Worm (Caenorhabditis elegans) whole organism, young adult: ENCODE results near the gene syd-1.

Experiments used
- B0035.1 ChIP-seq: sonication (generic microtip); optimal IDR thresholded peaks from 2 replicates; lab custom pipeline; 2016; ENCODE audit warnings: missing genetic modification characterization, mild to moderate bottlenecking, missing compliant biosample characterization, missing genotype, missing genetic modification reagents
- F33H1.4 ChIP-seq: fragments of 200-800 bp; sonication (Bioruptor generic); IDR thresholded peaks from 2 replicates; pipeline ENCODE4 v1.3.6; 2022; ENCODE audit warnings: missing genetic modification reagents, missing genetic modification characterization, missing compliant biosample characterization
- F37B4.10 ChIP-seq: fragments of 200-800 bp; sonication (Bioruptor generic); IDR thresholded peaks from 2 replicates; pipeline ENCODE4 v1.3.6; 2022; ENCODE audit warnings: missing genetic modification characterization, missing compliant biosample characterization
- F57C9.4 ChIP-seq: sonication (generic microtip); optimal IDR thresholded peaks from 2 replicates; lab custom pipeline; 2017; ENCODE audit warnings: mild to moderate bottlenecking, missing genetic modification characterization, missing compliant biosample characterization
- K11D2.4 ChIP-seq: fragments of 200-800 bp; sonication (Bioruptor generic); IDR thresholded peaks from 2 replicates; pipeline ENCODE4 v1.3.6; 2022; ENCODE audit warnings: missing genetic modification reagents, missing genetic modification characterization, missing compliant biosample characterization
- K12H6.12 ChIP-seq: fragments of 200-800 bp; sonication (Bioruptor generic); optimal IDR thresholded peaks from 2 replicates; lab custom pipeline; 2018; ENCODE audit warnings: mild to moderate bottlenecking, missing genetic modification characterization, missing compliant biosample characterization
- Y53G8AR.9 ChIP-seq: fragments of 200-800 bp; sonication (Bioruptor generic); conservative IDR thresholded peaks from 2 replicates; pipeline ENCODE4 v1.3.6; 2022; ENCODE audit warnings: missing genetic modification reagents, missing genetic modification characterization, missing compliant biosample characterization
- Y67H2A.10 ChIP-seq: fragments of 200-800 bp; sonication (Bioruptor generic); conservative IDR thresholded peaks from 2 replicates; pipeline ENCODE4 v1.3.6; 2022; ENCODE audit warnings: missing genetic modification reagents, missing genetic modification characterization, missing compliant biosample characterization
- akir-1 ChIP-seq: fragments of 200-800 bp; sonication (Bioruptor generic); optimal IDR thresholded peaks from 2 replicates; lab custom pipeline; 2018; ENCODE audit warnings: mild to moderate bottlenecking, missing genetic modification characterization, moderate library complexity, missing compliant biosample characterization
- aptf-2 ChIP-seq: fragments of 200-800 bp; sonication (Bioruptor generic); conservative IDR thresholded peaks from 2 replicates; pipeline ENCODE4 v1.3.6; 2022; ENCODE audit warnings: missing genetic modification reagents, missing genetic modification characterization, missing compliant biosample characterization
- aptf-3 ChIP-seq: fragments of 200-800 bp; sonication (Bioruptor generic); IDR thresholded peaks from 2 replicates; pipeline ENCODE4 v1.3.6; 2022; ENCODE audit warnings: missing genetic modification characterization, missing compliant biosample characterization
- atf-7 ChIP-seq: sonication (generic microtip); optimal IDR thresholded peaks from 2 replicates; lab custom pipeline; 2017; ENCODE audit warnings: mild to moderate bottlenecking, missing genetic modification characterization, missing compliant biosample characterization
- attf-5 ChIP-seq: fragments of 200-800 bp; sonication (Bioruptor generic); optimal IDR thresholded peaks from 2 replicates; lab custom pipeline; 2018; ENCODE audit warnings: mild to moderate bottlenecking, missing genetic modification characterization, missing compliant biosample characterization
- bed-1 ChIP-seq: fragments of 200-800 bp; sonication (Bioruptor generic); IDR thresholded peaks from 2 replicates; pipeline ENCODE4 v1.3.6; 2022; ENCODE audit warnings: missing genetic modification reagents, missing genetic modification characterization, missing compliant biosample characterization
- ceh-100 ChIP-seq: fragments of 200-800 bp; sonication (Bioruptor generic); IDR thresholded peaks from 2 replicates; pipeline ENCODE4 v1.3.6; 2022; ENCODE audit warnings: missing genetic modification reagents, missing genetic modification characterization, missing compliant biosample characterization
- ceh-58 ChIP-seq: fragments of 200-800 bp; sonication (Bioruptor generic); IDR thresholded peaks from 2 replicates; pipeline ENCODE4 v1.3.6; 2022; ENCODE audit warnings: missing genetic modification characterization, missing compliant biosample characterization
- dox-1 ChIP-seq: fragments of 200-800 bp; sonication (Bioruptor generic); IDR thresholded peaks from 2 replicates; pipeline ENCODE4 v1.3.6; 2022; ENCODE audit warnings: missing genetic modification reagents, missing genetic modification characterization, missing compliant biosample characterization
- dpl-1 ChIP-seq: fragments of 150-350 bp; optimal IDR thresholded peaks from 2 replicates; lab custom pipeline; 2014; ENCODE audit warnings: missing biosample characterization, missing genetic modification reagents, missing genetic modification characterization
- fkh-3 ChIP-seq: sonication (generic microtip); optimal IDR thresholded peaks from 2 replicates; lab custom pipeline; 2016; ENCODE audit warnings: mild to moderate bottlenecking, missing genetic modification characterization, missing compliant biosample characterization
- hlh-26 ChIP-seq: fragments of 200-800 bp; sonication (Bioruptor generic); conservative IDR thresholded peaks from 2 replicates; pipeline ENCODE4 v1.3.6; 2022; ENCODE audit warnings: missing genetic modification reagents, missing genetic modification characterization, missing compliant biosample characterization
- hmg-1.2 ChIP-seq: fragments of 200-800 bp; sonication (Bioruptor generic); IDR thresholded peaks from 2 replicates; pipeline ENCODE4 v1.3.6; 2022; ENCODE audit warnings: missing genetic modification reagents, missing genetic modification characterization, missing compliant biosample characterization
- lag-1 ChIP-seq: fragments of 200-800 bp; sonication (Bioruptor generic); IDR thresholded peaks from 2 replicates; pipeline ENCODE4 v1.3.6; 2022; ENCODE audit warnings: missing genetic modification reagents, missing genetic modification characterization, missing compliant biosample characterization
- let-607 ChIP-seq, 2 experiments: fragments of 200-800 bp in 1 of 2; sonication (Bioruptor generic) in 1 of 2; sonication (generic microtip) in 1 of 2; optimal IDR thresholded peaks; 2 replicates each; lab custom pipeline; 2016 to 2018; ENCODE audit warnings: mild to moderate bottlenecking in 2 of 2, missing compliant biosample characterization in 2 of 2, missing genetic modification characterization in 2 of 2, moderate library complexity in 2 of 2, missing genotype in 1 of 2
- lin-40 ChIP-seq: sonication (generic microtip); optimal IDR thresholded peaks from 2 replicates; lab custom pipeline; 2016; ENCODE audit warnings: missing genetic modification characterization, mild to moderate bottlenecking, missing compliant biosample characterization, missing genotype, missing genetic modification reagents
- madf-10 ChIP-seq: sonication (generic microtip); optimal IDR thresholded peaks from 2 replicates; lab custom pipeline; 2016; ENCODE audit warnings: mild to moderate bottlenecking, missing genetic modification characterization, missing compliant biosample characterization
- madf-8 ChIP-seq: fragments of 200-800 bp; sonication (Bioruptor generic); conservative IDR thresholded peaks from 2 replicates; pipeline ENCODE4 v1.3.6; 2022; ENCODE audit warnings: missing genetic modification reagents, missing genetic modification characterization, missing compliant biosample characterization
- mel-28 ChIP-seq: sonication (generic microtip); optimal IDR thresholded peaks from 2 replicates; lab custom pipeline; 2016; ENCODE audit warnings: borderline replicate concordance, mild to moderate bottlenecking, missing genetic modification characterization, missing compliant biosample characterization
- mxl-1 ChIP-seq: sonication (generic microtip); optimal IDR thresholded peaks from 2 replicates; lab custom pipeline; 2016; ENCODE audit warnings: missing genetic modification characterization, missing compliant biosample characterization
- nfyb-1 ChIP-seq: fragments of 200-800 bp; sonication (Bioruptor generic); IDR thresholded peaks from 2 replicates; pipeline ENCODE4 v1.3.6; 2022; ENCODE audit warnings: missing genetic modification reagents, missing genetic modification characterization, missing compliant biosample characterization
- nhr-120 ChIP-seq: fragments of 200-800 bp; sonication (Bioruptor generic); IDR thresholded peaks from 2 replicates; pipeline ENCODE4 v1.3.6; 2022; ENCODE audit warnings: missing genetic modification characterization, missing compliant biosample characterization
- nhr-179 ChIP-seq: sonication (generic microtip); optimal IDR thresholded peaks from 2 replicates; lab custom pipeline; 2016; ENCODE audit warnings: mild to moderate bottlenecking, missing genetic modification characterization, missing compliant biosample characterization
- nhr-80 ChIP-seq: sonication (generic microtip); optimal IDR thresholded peaks from 2 replicates; lab custom pipeline; 2016; ENCODE audit warnings: missing genetic modification characterization, missing compliant biosample characterization
- nhr-90 ChIP-seq: sonication (generic microtip); optimal IDR thresholded peaks from 2 replicates; lab custom pipeline; 2016; ENCODE audit warnings: missing genotype, mild to moderate bottlenecking, missing genetic modification characterization, missing compliant biosample characterization
- rec-8 ChIP-seq, 2 experiments: sonication (generic microtip); optimal IDR thresholded peaks; 2 replicates each; lab custom pipeline; 2016; ENCODE audit warnings: mild to moderate bottlenecking in 2 of 2, missing genetic modification characterization in 2 of 2, missing genetic modification reagents in 2 of 2, missing genotype in 2 of 2, missing biosample characterization in 1 of 2, missing compliant biosample characterization in 1 of 2, moderate library complexity in 1 of 2
- repo-1 ChIP-seq: sonication (generic microtip); optimal IDR thresholded peaks from 2 replicates; lab custom pipeline; 2017; ENCODE audit warnings: mild to moderate bottlenecking, missing genetic modification characterization, missing compliant biosample characterization
- snpc-1.1 ChIP-seq: sonication (generic microtip); optimal IDR thresholded peaks from 2 replicates; lab custom pipeline; 2017; ENCODE audit warnings: missing genetic modification characterization, mild to moderate bottlenecking, missing compliant biosample characterization, antibody characterized with exemption, moderate library complexity, missing genotype, missing genetic modification reagents; ENCODE audit not compliant: insufficient read depth
- somi-1 ChIP-seq: fragments of 200-800 bp; sonication (Bioruptor generic); optimal IDR thresholded peaks from 2 replicates; lab custom pipeline; 2018; ENCODE audit warnings: mild to moderate bottlenecking, missing genetic modification characterization, missing compliant biosample characterization
- tbp1 ChIP-seq: fragments of 200-800 bp; sonication (Bioruptor generic); optimal IDR thresholded peaks from 2 replicates; lab custom pipeline; 2018; ENCODE audit warnings: mild to moderate bottlenecking, missing genetic modification characterization, missing compliant biosample characterization
- unc-62 ChIP-seq: fragments of 150-350 bp; optimal IDR thresholded peaks from 2 replicates; lab custom pipeline; 2014; ENCODE audit warnings: missing biosample characterization, missing genetic modification reagents, missing genetic modification characterization
- zfh-2 ChIP-seq: fragments of 200-800 bp; sonication (Bioruptor generic); conservative IDR thresholded peaks from 2 replicates; pipeline ENCODE4 v1.3.6; 2022; ENCODE audit warnings: missing genetic modification reagents, missing genetic modification characterization, missing compliant biosample characterization
- zim-3 ChIP-seq: sonication (generic microtip); optimal IDR thresholded peaks from 2 replicates; lab custom pipeline; 2017; ENCODE audit warnings: mild to moderate bottlenecking, missing genetic modification characterization, moderate library complexity, missing compliant biosample characterization
- ztf-3 ChIP-seq: fragments of 200-800 bp; sonication (Bioruptor generic); optimal IDR thresholded peaks from 2 replicates; lab custom pipeline; 2018; ENCODE audit warnings: mild to moderate bottlenecking, missing genetic modification characterization, missing compliant biosample characterization
- ztf-6 ChIP-seq: fragments of 200-800 bp; sonication (Bioruptor generic); IDR thresholded peaks from 2 replicates; pipeline ENCODE4 v1.3.6; 2022; ENCODE audit warnings: missing genetic modification reagents, missing genetic modification characterization, missing compliant biosample characterization

The syd-1 gene

ce11 chrII:7558864-7559263 lies 35.8 kb downstream of the syd-1 start:
- TF ChIP-seq ztf-6 (GFP tag; lab: Robert Waterston, UW) = no peak
- no peak for TF ChIP-seq atf-7
- no peak for TF ChIP-seq unc-62 (GFP tag; lab: Kevin White, UChicago)
- no peak for TF ChIP-seq nhr-120
- TF ChIP-seq somi-1 (GFP tag; lab: Kevin White, UChicago) = no peak
- no peak for TF ChIP-seq nhr-80 (tag; lab: Kevin White, UChicago)
- TF ChIP-seq K12H6.12 = no peak
- TF ChIP-seq F33H1.4 (GFP tag; lab: Robert Waterston, UW) = no peak
- TF ChIP-seq mxl-1 (tag; lab: Kevin White, UChicago) = no peak
- no peak for TF ChIP-seq aptf-3 (GFP tag; lab: Robert Waterston, UW)
- TF ChIP-seq F57C9.4 = no peak
- no peak for TF ChIP-seq lag-1 (GFP tag; lab: Robert Waterston, UW)
- TF ChIP-seq ztf-3 (GFP tag; lab: Kevin White, UChicago) = no peak
- TF ChIP-seq F37B4.10 (GFP tag; lab: Robert Waterston, UW) = no peak
- no peak for TF ChIP-seq B0035.1 (tag; lab: Kevin White, UChicago)
- no peak for TF ChIP-seq dox-1
- no peak for TF ChIP-seq zfh-2 (GFP tag; lab: Robert Waterston, UW)
- no peak for TF ChIP-seq let-607 (tag; optimal IDR thresholded peaks at IDR 0.05; lab: Kevin White, UChicago)

- TF ChIP-seq nhr-80 (tag; lab: Kevin White, UChicago) = peak; percentile 89
- no peak for TF ChIP-seq nhr-179 (tag; lab: Kevin White, UChicago)
- peak; percentile 21 for TF ChIP-seq unc-62 (GFP tag; lab: Kevin White, UChicago)
Measured at ce11 chrII:7557981-7558380, 36.7 kb downstream of the syd-1 start.

- TF ChIP-seq Y67H2A.10 (GFP tag; lab: Robert Waterston, UW) (no peak), dpl-1 (GFP tag; lab: Kevin White, UChicago) (no peak), rec-8 (tag; optimal IDR thresholded peaks at IDR 0.05; lab: Kevin White, UChicago) (no peak), hmg-1.2 (no peak), fkh-3 (tag; lab: Kevin White, UChicago) (no peak), ceh-100 (GFP tag; lab: Robert Waterston, UW) (no peak), repo-1 (no peak), aptf-2 (GFP tag; lab: Robert Waterston, UW) (no peak), snpc-1.1 (no peak), madf-8 (GFP tag; lab: Robert Waterston, UW) (no peak), akir-1 (no peak), zim-3 (tag; lab: Kevin White, UChicago) (no peak), ceh-58 (GFP tag; lab: Robert Waterston, UW) (no peak), bed-1 (GFP tag; lab: Robert Waterston, UW) (no peak)
Measured at ce11 chrII:7555454-7555853, 39.3 kb downstream of the syd-1 start, which contains the start of gene ZK1290.14. TSS of gene ZK1290.14 (minus strand) at chrII:7555592.

ce11 chrII:7554716-7555247 lies 39.9 kb downstream of the syd-1 start:
- TF ChIP-seq dox-1 (peak; percentile 69), madf-10 (tag; lab: Kevin White, UChicago) (peak; percentile 36), attf-5 (peak; percentile 10), Y53G8AR.9 (GFP tag; lab: Robert Waterston, UW) (0 out of 2 replicates have a peak, but pooled peaks have one; percentile 44), atf-7 (peak; percentile 49), lin-40 (tag; lab: Kevin White, UChicago) (peak; percentile 2), K11D2.4 (GFP tag; lab: Robert Waterston, UW) (no peak), mel-28 (no peak), nhr-80 (tag; lab: Kevin White, UChicago) (peak; percentile 97), nhr-90 (peak; percentile 23), nfyb-1 (GFP tag; lab: Robert Waterston, UW) (0 out of 2 replicates have a peak, but pooled peaks have one; percentile 13), let-607 (tag; optimal IDR thresholded peaks at IDR 0.05; lab: Kevin White, UChicago) (peak in 1 of 2 experiments; percentile 31), tbp1 (GFP tag; lab: Kevin White, UChicago) (peak; percentile 46), hlh-26 (GFP tag; lab: Robert Waterston, UW) (no peak)
